Worm (Caenorhabditis elegans): ENCODE data around the gene crn-6.

- TF ChIP-seq R02D3.7 (tag; optimal IDR thresholded peaks at IDR 0.05) = no peak
- TF ChIP-seq nhr-11 (tag; optimal IDR thresholded peaks at IDR 0.05) = no peak
- TF ChIP-seq pha-4 (tag; optimal IDR thresholded peaks at IDR 0.05) = no peak
- TF ChIP-seq snpc-4 (tag; optimal IDR thresholded peaks at IDR 0.05) = no peak
- TF ChIP-seq unc-62 (GFP tag; optimal IDR thresholded peaks at IDR 0.05) = no peak
- no peak for TF ChIP-seq lsy-12 (tag; optimal IDR thresholded peaks at IDR 0.05)
- no peak for TF ChIP-seq egl-27 (tag; optimal IDR thresholded peaks at IDR 0.05)
- no peak for TF ChIP-seq aly-2 (tag; optimal IDR thresholded peaks at IDR 0.05)
- TF ChIP-seq nhr-28 (tag; optimal IDR thresholded peaks at IDR 0.05) = no peak
Observed at ce11 chrIII:9376701-9377100, 9.6 kb downstream of the crn-6 start.

Data from whole organism, L3 larva.